Fruit fly (Drosophila melanogaster) whole organism, embryonic: ENCODE results near the gene CG31549.

Experiments used
- Bteb2 ChIP-seq: fragments of 200-800 bp; sonication (Bioruptor generic); optimal IDR thresholded peaks from 2 replicates; lab custom pipeline; 2016; ENCODE audit warnings: missing biosample characterization, missing genetic modification characterization
- CG11398 ChIP-seq: fragments of 200-800 bp; sonication (Bioruptor generic); optimal IDR thresholded peaks from 2 replicates; lab custom pipeline; 2016; ENCODE audit warnings: missing biosample characterization, missing genetic modification characterization
- CG12104 ChIP-seq: fragments of 200-800 bp; sonication (Bioruptor generic); optimal IDR thresholded peaks from 3 replicates; lab custom pipeline; 2016; ENCODE audit warnings: missing biosample characterization, missing genetic modification characterization
- CG12769 ChIP-seq: fragments of 200-800 bp; sonication (Bioruptor generic); optimal IDR thresholded peaks from 2 replicates; lab custom pipeline; 2019; ENCODE audit warnings: missing biosample characterization, mild to moderate bottlenecking, missing genetic modification characterization, moderate library complexity
- CG14710 ChIP-seq: fragments of 200-800 bp; sonication (Bioruptor generic); optimal IDR thresholded peaks from 3 replicates; lab custom pipeline; 2019; ENCODE audit warnings: missing biosample characterization, mild to moderate bottlenecking, missing genetic modification characterization, moderate library complexity
- CG15514 ChIP-seq: fragments of 200-800 bp; sonication (Bioruptor generic); optimal IDR thresholded peaks from 3 replicates; lab custom pipeline; 2017; ENCODE audit warnings: missing biosample characterization, missing genetic modification characterization, mild to moderate bottlenecking, moderate library complexity, missing genetic modification reagents
- CG15601 ChIP-seq: fragments of 200-800 bp; sonication (Bioruptor generic); optimal IDR thresholded peaks from 3 replicates; lab custom pipeline; 2019; ENCODE audit warnings: missing biosample characterization, mild to moderate bottlenecking, missing genetic modification characterization, moderate library complexity
- CG2116 ChIP-seq: fragments of 200-800 bp; sonication (Bioruptor generic); optimal IDR thresholded peaks from 3 replicates; lab custom pipeline; 2018; ENCODE audit warnings: missing biosample characterization, mild to moderate bottlenecking, missing genetic modification characterization
- CG2875 ChIP-seq: fragments of 200-800 bp; sonication (Bioruptor generic); optimal IDR thresholded peaks from 2 replicates; lab custom pipeline; 2017; ENCODE audit warnings: missing biosample characterization, mild to moderate bottlenecking, missing genetic modification characterization, missing genetic modification reagents
- CG3281 ChIP-seq: fragments of 200-800 bp; sonication (Bioruptor generic); optimal IDR thresholded peaks from 3 replicates; lab custom pipeline; 2017; ENCODE audit warnings: missing biosample characterization, mild to moderate bottlenecking, missing genetic modification characterization
- CG33557 ChIP-seq: fragments of 200-800 bp; sonication (Bioruptor generic); optimal IDR thresholded peaks from 2 replicates; lab custom pipeline; 2019; ENCODE audit warnings: missing biosample characterization, mild to moderate bottlenecking, missing genetic modification characterization, moderate library complexity
- CG4707 ChIP-seq: fragments of 200-800 bp; sonication (Bioruptor generic); optimal IDR thresholded peaks from 2 replicates; lab custom pipeline; 2018; ENCODE audit warnings: missing biosample characterization, mild to moderate bottlenecking, missing genetic modification characterization, moderate library complexity
- CG5180 ChIP-seq: fragments of 200-800 bp; sonication (Bioruptor generic); optimal IDR thresholded peaks from 3 replicates; lab custom pipeline; 2017; ENCODE audit warnings: missing biosample characterization, missing genetic modification characterization, mild to moderate bottlenecking, moderate library complexity, missing genetic modification reagents
- CG6683 ChIP-seq: fragments of 200-800 bp; sonication (Bioruptor generic); optimal IDR thresholded peaks from 2 replicates; lab custom pipeline; 2017; ENCODE audit warnings: missing biosample characterization, mild to moderate bottlenecking, missing genetic modification characterization, missing genetic modification reagents
- CG6689 ChIP-seq: fragments of 200-800 bp; sonication (Bioruptor generic); IDR thresholded peaks from 2 replicates; pipeline ENCODE4 v1.3.6; 2022; ENCODE audit warnings: missing biosample characterization, missing genetic modification characterization
- CG6813 ChIP-seq: fragments of 200-800 bp; sonication (Bioruptor generic); optimal IDR thresholded peaks from 2 replicates; lab custom pipeline; 2017; ENCODE audit warnings: missing biosample characterization, missing genetic modification characterization, mild to moderate bottlenecking, moderate library complexity, missing genetic modification reagents
- CG7556 ChIP-seq: fragments of 200-800 bp; sonication (Bioruptor generic); optimal IDR thresholded peaks from 2 replicates; lab custom pipeline; 2017; ENCODE audit warnings: missing biosample characterization, mild to moderate bottlenecking, missing genetic modification characterization
- CG7745 ChIP-seq: fragments of 200-800 bp; sonication (Bioruptor generic); optimal IDR thresholded peaks from 2 replicates; lab custom pipeline; 2018; ENCODE audit warnings: missing biosample characterization, mild to moderate bottlenecking, missing genetic modification characterization, moderate library complexity
- CG7987 ChIP-seq: fragments of 200-800 bp; sonication (Bioruptor generic); optimal IDR thresholded peaks from 2 replicates; lab custom pipeline; 2018; ENCODE audit warnings: missing biosample characterization, mild to moderate bottlenecking, missing genetic modification characterization, moderate library complexity
- CG8281 ChIP-seq: fragments of 200-800 bp; sonication (Bioruptor generic); optimal IDR thresholded peaks from 2 replicates; lab custom pipeline; 2018; ENCODE audit warnings: missing biosample characterization, mild to moderate bottlenecking, missing genetic modification characterization, moderate library complexity
- CG8388 ChIP-seq: fragments of 200-800 bp; sonication (Bioruptor generic); optimal IDR thresholded peaks from 2 replicates; lab custom pipeline; 2019; ENCODE audit warnings: missing biosample characterization, mild to moderate bottlenecking, missing genetic modification characterization, moderate library complexity
- CHES-1-like ChIP-seq: fragments of 200-800 bp; sonication (Bioruptor generic); optimal IDR thresholded peaks from 2 replicates; lab custom pipeline; 2016; ENCODE audit warnings: missing biosample characterization, missing genetic modification characterization
- Dbx ChIP-seq: fragments of 200-800 bp; sonication (Bioruptor generic); IDR thresholded peaks from 3 replicates; pipeline ENCODE4 v1.3.6; 2022; ENCODE audit warnings: missing biosample characterization, missing genetic modification characterization
- Gsc ChIP-seq: fragments of 200-800 bp; sonication (Bioruptor generic); IDR thresholded peaks from 2 replicates; pipeline ENCODE4 v1.3.6; 2022; ENCODE audit warnings: missing biosample characterization, missing genetic modification characterization
- Lim3 ChIP-seq: fragments of 200-800 bp; sonication (Bioruptor generic); IDR thresholded peaks from 2 replicates; pipeline ENCODE4 v1.3.6; 2022; ENCODE audit warnings: missing biosample characterization, missing genetic modification characterization
- MBD-R2 ChIP-seq: fragments of 200-800 bp; sonication (Bioruptor generic); IDR thresholded peaks from 2 replicates; pipeline ENCODE4 v1.3.6; 2022; ENCODE audit warnings: missing biosample characterization, missing genetic modification characterization
- Sin3A ChIP-seq: fragments of >200 bp; optimal IDR thresholded peaks from 2 replicates; lab custom pipeline; 2018
- Spps ChIP-seq: fragments of 200-800 bp; sonication (Bioruptor generic); optimal IDR thresholded peaks from 2 replicates; lab custom pipeline; 2018; ENCODE audit warnings: missing biosample characterization, mild to moderate bottlenecking, missing genetic modification characterization
- Sry-β ChIP-seq: fragments of 200-800 bp; sonication (Bioruptor generic); optimal IDR thresholded peaks from 2 replicates; lab custom pipeline; 2018; ENCODE audit warnings: missing biosample characterization, mild to moderate bottlenecking, missing genetic modification characterization, moderate library complexity
- bbx ChIP-seq: fragments of 200-800 bp; sonication (Bioruptor generic); IDR thresholded peaks from 2 replicates; pipeline ENCODE4 v1.3.6; 2022; ENCODE audit warnings: missing biosample characterization, missing genetic modification characterization; ENCODE audit not compliant: partially characterized antibody
- bcd ChIP-seq: fragments of 200-800 bp; sonication (Bioruptor generic); optimal IDR thresholded peaks from 2 replicates; lab custom pipeline; 2017; ENCODE audit warnings: missing biosample characterization, mild to moderate bottlenecking, missing genetic modification characterization
- cg ChIP-seq: fragments of 200-800 bp; sonication (Bioruptor generic); optimal IDR thresholded peaks from 3 replicates; lab custom pipeline; 2019; ENCODE audit warnings: missing biosample characterization, mild to moderate bottlenecking, missing genetic modification characterization, moderate library complexity
- ci ChIP-seq: fragments of 200-800 bp; sonication (Bioruptor generic); IDR thresholded peaks from 3 replicates; pipeline ENCODE4 v1.3.6; 2022; ENCODE audit warnings: missing biosample characterization, missing genetic modification characterization
- crol ChIP-seq: fragments of 200-800 bp; sonication (Bioruptor generic); IDR thresholded peaks from 2 replicates; pipeline ENCODE4 v1.3.6; 2022; ENCODE audit warnings: missing biosample characterization, missing genetic modification characterization
- emc ChIP-seq: fragments of 200-800 bp; sonication (Bioruptor generic); optimal IDR thresholded peaks from 2 replicates; lab custom pipeline; 2016; ENCODE audit warnings: missing biosample characterization, missing genetic modification characterization
- fru ChIP-seq: fragments of >200 bp; optimal IDR thresholded peaks from 2 replicates; lab custom pipeline; 2017
- hb ChIP-seq: fragments of 200-800 bp; sonication (Bioruptor generic); IDR thresholded peaks from 3 replicates; pipeline ENCODE4 v1.3.6; 2022; ENCODE audit warnings: missing biosample characterization, missing genetic modification characterization; ENCODE audit not compliant: partially characterized antibody
- lbe ChIP-seq: fragments of 200-800 bp; sonication (Bioruptor generic); optimal IDR thresholded peaks from 2 replicates; lab custom pipeline; 2016; ENCODE audit warnings: missing biosample characterization, mild to moderate bottlenecking, missing genetic modification characterization
- lmd ChIP-seq: fragments of 200-800 bp; sonication (Bioruptor generic); IDR thresholded peaks from 2 replicates; pipeline ENCODE4 v1.3.6; 2022; ENCODE audit warnings: missing biosample characterization, missing genetic modification characterization
- nau ChIP-seq: fragments of 200-800 bp; sonication (Bioruptor generic); optimal IDR thresholded peaks from 3 replicates; lab custom pipeline; 2017; ENCODE audit warnings: missing biosample characterization, mild to moderate bottlenecking, missing genetic modification characterization, missing genetic modification reagents
- nom ChIP-seq: fragments of 200-800 bp; sonication (Bioruptor generic); optimal IDR thresholded peaks from 2 replicates; lab custom pipeline; 2017; ENCODE audit warnings: missing biosample characterization, missing genetic modification characterization, mild to moderate bottlenecking, moderate library complexity, missing genetic modification reagents
- onecut ChIP-seq: fragments of 200-800 bp; sonication (Bioruptor generic); IDR thresholded peaks from 2 replicates; pipeline ENCODE4 v1.3.6; 2022; ENCODE audit warnings: missing biosample characterization, missing genetic modification characterization
- otp ChIP-seq: fragments of 200-800 bp; sonication (Bioruptor generic); IDR thresholded peaks from 3 replicates; pipeline ENCODE4, ENCODE4 v1.3.6; 2022; ENCODE audit warnings: missing biosample characterization, missing genetic modification characterization
- pnt ChIP-seq: fragments of 200-800 bp; sonication (Bioruptor generic); optimal IDR thresholded peaks from 3 replicates; lab custom pipeline; 2016; ENCODE audit warnings: missing biosample characterization, missing genetic modification characterization
- pzg ChIP-seq: fragments of 200-800 bp; sonication (Bioruptor generic); optimal IDR thresholded peaks from 3 replicates; lab custom pipeline; 2018; ENCODE audit warnings: missing biosample characterization, mild to moderate bottlenecking, missing genetic modification characterization, moderate library complexity
- sd ChIP-seq: fragments of 200-800 bp; sonication (Bioruptor generic); optimal IDR thresholded peaks from 3 replicates; lab custom pipeline; 2018; ENCODE audit warnings: missing biosample characterization, mild to moderate bottlenecking, missing genetic modification characterization, moderate library complexity
- tll ChIP-seq, 2 experiments: fragments of 200-800 bp in 1 of 2; fragments of >200 bp in 1 of 2; sonication (Bioruptor generic) in 1 of 2; optimal IDR thresholded peaks; 2 replicates each; lab custom pipeline; 2017 to 2019; ENCODE audit warnings: missing biosample characterization in 2 of 2, missing genetic modification characterization in 2 of 2, mild to moderate bottlenecking in 1 of 2, moderate library complexity in 1 of 2
- trh ChIP-seq: fragments of 200-800 bp; sonication (Bioruptor generic); optimal IDR thresholded peaks from 2 replicates; lab custom pipeline; 2016; ENCODE audit warnings: missing biosample characterization, missing genetic modification characterization
- z ChIP-seq: fragments of 200-800 bp; sonication (Bioruptor generic); IDR thresholded peaks from 3 replicates; pipeline ENCODE4 v1.3.6; 2022; ENCODE audit warnings: missing biosample characterization, missing genetic modification characterization

Gene CG31549

DNA sequence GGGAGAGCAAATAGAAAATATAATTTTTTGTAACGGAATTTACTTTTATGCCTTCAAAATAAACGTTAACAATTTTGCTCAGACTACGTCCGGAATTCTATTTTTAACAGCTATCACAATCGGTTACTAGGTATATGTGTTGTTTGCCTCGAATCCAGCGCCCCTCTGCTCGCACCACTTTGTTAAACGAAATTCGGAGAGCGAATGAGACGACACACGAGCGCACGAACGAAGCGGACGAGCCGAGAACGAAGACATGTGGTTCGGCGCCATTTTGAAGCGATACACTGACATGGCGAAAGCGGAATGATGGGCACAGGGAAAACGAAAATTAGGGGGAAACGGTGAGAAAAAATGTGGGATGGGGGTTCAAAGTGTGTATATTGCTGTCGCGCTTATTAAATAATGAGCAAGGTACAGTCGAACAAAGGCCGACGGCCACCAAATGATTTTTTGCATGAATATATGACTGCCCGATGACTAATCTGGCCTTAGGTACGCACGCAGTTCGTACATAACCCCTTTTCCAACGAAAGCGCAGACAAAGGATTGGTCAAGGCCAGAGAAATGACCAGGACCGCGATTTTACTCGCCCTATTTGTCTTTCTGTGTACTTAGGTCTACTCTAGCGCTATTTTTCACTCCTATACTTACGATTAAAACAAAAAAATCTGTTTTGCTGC, 31.5 kb upstream of the CG31549 start (continued):
- TF ChIP-seq CG15514: peak; percentile 39
- no peak for TF ChIP-seq z
- TF ChIP-seq MBD-R2 (GFP tag; lab: Robert Waterston, UW): no peak
- TF ChIP-seq ci: no peak
- TF ChIP-seq CG8281 (tag; lab: Kevin White, UChicago): no peak
- no peak for TF ChIP-seq Gsc (GFP tag; lab: Robert Waterston, UW)
- no peak for TF ChIP-seq CG7556 (GFP tag; lab: Kevin White, UChicago)
- TF ChIP-seq lmd (GFP tag; lab: Robert Waterston, UW): no peak
- no peak for TF ChIP-seq crol (GFP tag; lab: Robert Waterston, UW)
- peak; percentile 95 for TF ChIP-seq sd (tag; lab: Kevin White, UChicago)
- no peak for TF ChIP-seq CG15601
- no peak for TF ChIP-seq emc (GFP tag; lab: Kevin White, UChicago)
- peak; percentile 47 for TF ChIP-seq cg (GFP tag; lab: Kevin White, UChicago)
- TF ChIP-seq onecut (GFP tag; lab: Robert Waterston, UW): peak; percentile 16; the same call in 1 of the 2 replicates
- TF ChIP-seq CG6683 (GFP tag; lab: Kevin White, UChicago): peak; percentile 14
- TF ChIP-seq CG7745: peak; percentile 20
- no peak for TF ChIP-seq hb (GFP tag; lab: Robert Waterston, UW)
- TF ChIP-seq CG4707 (GFP tag; lab: Kevin White, UChicago): peak; percentile 7
- TF ChIP-seq pzg (GFP tag; lab: Kevin White, UChicago): no peak
- TF ChIP-seq Dbx: no peak
- TF ChIP-seq bbx (GFP tag; lab: Robert Waterston, UW): no peak
- no peak for TF ChIP-seq nau (GFP tag; lab: Kevin White, UChicago)
- no peak for TF ChIP-seq CG11398 (GFP tag; lab: Kevin White, UChicago)
- no peak for TF ChIP-seq trh (GFP tag; lab: Kevin White, UChicago)
- TF ChIP-seq CG3281 (GFP tag; lab: Kevin White, UChicago): no peak
- no peak for TF ChIP-seq fru
- no peak for TF ChIP-seq CG14710 (tag; lab: Kevin White, UChicago)
- no peak for TF ChIP-seq otp (GFP tag; lab: Robert Waterston, UW)
- TF ChIP-seq CG5180 (GFP tag; lab: Kevin White, UChicago): no peak
- peak; percentile 64 for TF ChIP-seq lbe (GFP tag; lab: Kevin White, UChicago)
- TF ChIP-seq Spps: no peak
- no peak for TF ChIP-seq CG12104 (GFP tag; lab: Kevin White, UChicago)
- TF ChIP-seq CHES-1-like (GFP tag; lab: Kevin White, UChicago): peak; percentile 1
- TF ChIP-seq Sin3A (lab: Kevin White, UChicago): no peak
- no peak for TF ChIP-seq Bteb2 (GFP tag; lab: Kevin White, UChicago)
- no peak for TF ChIP-seq Sry-β (GFP tag; lab: Kevin White, UChicago)
- TF ChIP-seq pnt (GFP tag; lab: Kevin White, UChicago): no peak
- TF ChIP-seq CG6689: no peak
- TF ChIP-seq Lim3 (GFP tag; lab: Robert Waterston, UW): no peak
- no peak for TF ChIP-seq bcd (GFP tag; lab: Kevin White, UChicago)
- no peak for TF ChIP-seq CG8388 (GFP tag; lab: Kevin White, UChicago)
- no peak for TF ChIP-seq CG2116 (GFP tag; lab: Kevin White, UChicago)
- TF ChIP-seq tll (GFP tag; optimal IDR thresholded peaks at IDR 0.05; lab: Kevin White, UChicago): no peak
- TF ChIP-seq CG12769 (tag; lab: Kevin White, UChicago): peak; percentile 97
- no peak for TF ChIP-seq CG6813 (GFP tag; lab: Kevin White, UChicago)
- TF ChIP-seq nom (GFP tag; lab: Kevin White, UChicago): peak; percentile 75
- peak; percentile 18 for TF ChIP-seq CG33557 (GFP tag; lab: Kevin White, UChicago)
- TF ChIP-seq CG2875: no peak
- peak; percentile 60 for TF ChIP-seq CG7987
